Fruit fly (Drosophila melanogaster) whole organism, embryonic: Measurements from ENCODE around the gene CG8952.
A peak's percentile ranks its signal among the peaks of the same experiment; 100 is the strongest.

Experiments used
- Adf1 ChIP-seq: fragments of 200-800 bp; sonication (Bioruptor generic); IDR thresholded peaks from 2 replicates; pipeline ENCODE4 v1.3.6; 2022; ENCODE audit warnings: missing biosample characterization, missing genetic modification characterization
- Aef1 ChIP-seq: fragments of 200-800 bp; sonication (Bioruptor generic); IDR thresholded peaks from 3 replicates; pipeline ENCODE4 v1.3.6; 2022; ENCODE audit warnings: missing biosample characterization, missing genetic modification characterization
- Bdp1 ChIP-seq: fragments of 200-800 bp; sonication (Bioruptor generic); optimal IDR thresholded peaks from 3 replicates; lab custom pipeline; 2016; ENCODE audit warnings: missing biosample characterization, missing genetic modification characterization
- CG10209 ChIP-seq: fragments of 200-800 bp; sonication (Bioruptor generic); optimal IDR thresholded peaks from 3 replicates; lab custom pipeline; 2017; ENCODE audit warnings: missing biosample characterization, mild to moderate bottlenecking, missing genetic modification characterization, missing genetic modification reagents
- CG10979 ChIP-seq: fragments of 200-800 bp; sonication (Bioruptor generic); optimal IDR thresholded peaks from 2 replicates; lab custom pipeline; 2018; ENCODE audit warnings: missing biosample characterization, mild to moderate bottlenecking, missing genetic modification characterization, moderate library complexity
- CG12236 ChIP-seq: fragments of 200-800 bp; sonication (Bioruptor generic); optimal IDR thresholded peaks from 2 replicates; lab custom pipeline; 2016; ENCODE audit warnings: missing biosample characterization, missing genetic modification characterization
- CG13123 ChIP-seq: fragments of 200-800 bp; sonication (Bioruptor generic); optimal IDR thresholded peaks from 2 replicates; lab custom pipeline; 2016; ENCODE audit warnings: missing biosample characterization, missing genetic modification characterization
- CG15479 ChIP-seq: fragments of 200-800 bp; sonication (Bioruptor generic); optimal IDR thresholded peaks from 3 replicates; lab custom pipeline; 2019; ENCODE audit warnings: missing biosample characterization, mild to moderate bottlenecking, missing genetic modification characterization, moderate library complexity
- CG18011 ChIP-seq: fragments of 200-800 bp; sonication (Bioruptor generic); optimal IDR thresholded peaks from 2 replicates; lab custom pipeline; 2017; ENCODE audit warnings: missing biosample characterization, missing genetic modification characterization, mild to moderate bottlenecking, moderate library complexity, missing genotype
- CG2129 ChIP-seq: fragments of 200-800 bp; sonication (Bioruptor generic); IDR thresholded peaks from 2 replicates; pipeline ENCODE4 v1.3.6; 2022; ENCODE audit warnings: missing biosample characterization, missing genetic modification characterization; ENCODE audit not compliant: partially characterized antibody
- CG31365 ChIP-seq: fragments of 200-800 bp; sonication (Bioruptor generic); optimal IDR thresholded peaks from 2 replicates; lab custom pipeline; 2018; ENCODE audit warnings: missing biosample characterization, mild to moderate bottlenecking, missing genetic modification characterization
- CG32532 ChIP-seq: fragments of 200-800 bp; sonication (Bioruptor generic); IDR thresholded peaks from 2 replicates; pipeline ENCODE4 v1.3.6; 2022; ENCODE audit warnings: missing biosample characterization, missing genetic modification characterization
- CG3847 ChIP-seq: fragments of 200-800 bp; sonication (Bioruptor generic); IDR thresholded peaks from 2 replicates; pipeline ENCODE4 v1.3.6; 2022; ENCODE audit warnings: missing biosample characterization, missing genetic modification characterization
- CG7372 ChIP-seq: fragments of 200-800 bp; sonication (Bioruptor generic); IDR thresholded peaks from 2 replicates; pipeline ENCODE4 v1.3.6; 2022; ENCODE audit warnings: missing biosample characterization, missing genetic modification characterization
- CG7556 ChIP-seq: fragments of 200-800 bp; sonication (Bioruptor generic); optimal IDR thresholded peaks from 2 replicates; lab custom pipeline; 2017; ENCODE audit warnings: missing biosample characterization, mild to moderate bottlenecking, missing genetic modification characterization
- CkIIα-i1 ChIP-seq: fragments of 200-800 bp; sonication (Bioruptor generic); IDR thresholded peaks from 2 replicates; pipeline ENCODE4 v1.3.6; 2022; ENCODE audit warnings: missing biosample characterization, missing genetic modification characterization
- CoRest ChIP-seq: fragments of 200-800 bp; sonication (Bioruptor generic); optimal IDR thresholded peaks from 3 replicates; lab custom pipeline; 2018; ENCODE audit warnings: missing biosample characterization, mild to moderate bottlenecking, missing genetic modification characterization, moderate library complexity
- D ChIP-seq, 2 experiments: fragments of 200-800 bp in 1 of 2; fragments of >200 bp in 1 of 2; sonication (Bioruptor generic) in 1 of 2; optimal IDR thresholded peaks; 2 replicates in 1 of 2; 3 replicates in 1 of 2; lab custom pipeline; 2017; ENCODE audit warnings: mild to moderate bottlenecking in 1 of 2, missing biosample characterization in 1 of 2, missing genetic modification characterization in 1 of 2, missing genetic modification reagents in 1 of 2
- Dad ChIP-seq: fragments of 200-800 bp; sonication (Bioruptor generic); optimal IDR thresholded peaks from 3 replicates; lab custom pipeline; 2016; ENCODE audit warnings: missing biosample characterization, missing genetic modification characterization
- Dip3 ChIP-seq: fragments of 200-800 bp; sonication (Bioruptor generic); optimal IDR thresholded peaks from 3 replicates; lab custom pipeline; 2016; ENCODE audit warnings: missing biosample characterization, missing genetic modification characterization
- Drgx ChIP-seq: fragments of 200-800 bp; sonication (Bioruptor generic); IDR thresholded peaks from 2 replicates; pipeline ENCODE4 v1.3.6; 2022; ENCODE audit warnings: missing biosample characterization, missing genetic modification characterization
- HmgZ ChIP-seq: fragments of 200-800 bp; sonication (Bioruptor generic); optimal IDR thresholded peaks from 2 replicates; lab custom pipeline; 2018; ENCODE audit warnings: missing biosample characterization, mild to moderate bottlenecking, missing genetic modification characterization
- Hr39 ChIP-seq: fragments of >200 bp; optimal IDR thresholded peaks from 2 replicates; lab custom pipeline; 2017
- Myb ChIP-seq: fragments of 200-800 bp; sonication (Bioruptor generic); optimal IDR thresholded peaks from 2 replicates; lab custom pipeline; 2016; ENCODE audit warnings: missing biosample characterization, missing genetic modification characterization
- Oaz ChIP-seq: fragments of 200-800 bp; sonication (Bioruptor generic); IDR thresholded peaks from 2 replicates; pipeline ENCODE4 v1.3.6; 2022; ENCODE audit warnings: missing biosample characterization, missing genetic modification characterization
- Rfx ChIP-seq: fragments of 200-800 bp; sonication (Bioruptor generic); IDR thresholded peaks from 2 replicates; pipeline ENCODE4 v1.3.6; 2022; ENCODE audit warnings: missing biosample characterization, missing genetic modification characterization
- Rx ChIP-seq: fragments of 200-800 bp; sonication (Bioruptor generic); IDR thresholded peaks from 2 replicates; pipeline ENCODE4 v1.3.6; 2022; ENCODE audit warnings: missing biosample characterization, missing genetic modification characterization
- Six4 ChIP-seq: fragments of 200-800 bp; sonication (Bioruptor generic); optimal IDR thresholded peaks from 2 replicates; lab custom pipeline; 2016; ENCODE audit warnings: missing biosample characterization, missing genetic modification characterization
- Sox102F ChIP-seq: fragments of 200-800 bp; sonication (Bioruptor generic); optimal IDR thresholded peaks from 2 replicates; lab custom pipeline; 2018; ENCODE audit warnings: missing biosample characterization, mild to moderate bottlenecking, missing genetic modification characterization, moderate library complexity
- Xrp1 ChIP-seq: fragments of 200-800 bp; sonication (Bioruptor generic); IDR thresholded peaks from 2 replicates; pipeline ENCODE4 v1.3.6; 2022; ENCODE audit warnings: missing biosample characterization, missing genetic modification characterization
- ab ChIP-seq: fragments of 200-800 bp; sonication (Bioruptor generic); optimal IDR thresholded peaks from 2 replicates; lab custom pipeline; 2016; ENCODE audit warnings: missing biosample characterization, missing genetic modification characterization
- bsh ChIP-seq, 2 experiments: fragments of 200-800 bp; sonication (Bioruptor generic); optimal IDR thresholded peaks; 2 replicates each; lab custom pipeline; 2017 to 2018; ENCODE audit warnings: mild to moderate bottlenecking in 2 of 2, missing biosample characterization in 2 of 2, missing genetic modification characterization in 2 of 2, moderate library complexity in 1 of 2
- cas ChIP-seq: fragments of 200-800 bp; sonication (Bioruptor generic); IDR thresholded peaks from 2 replicates; pipeline ENCODE4 v1.3.6; 2022; ENCODE audit warnings: missing biosample characterization, missing genetic modification characterization
- da ChIP-seq: fragments of 200-800 bp; sonication (Bioruptor generic); optimal IDR thresholded peaks from 2 replicates; lab custom pipeline; 2016; ENCODE audit warnings: missing biosample characterization, missing genetic modification characterization
- dm ChIP-seq: fragments of 200-800 bp; sonication (Bioruptor generic); optimal IDR thresholded peaks from 3 replicates; lab custom pipeline; 2016; ENCODE audit warnings: missing biosample characterization, missing genetic modification characterization
- dysf ChIP-seq: fragments of 200-800 bp; sonication (Bioruptor generic); IDR thresholded peaks from 3 replicates; pipeline ENCODE4 v1.3.6; 2022; ENCODE audit warnings: missing biosample characterization, missing genetic modification characterization
- en ChIP-seq: fragments of 200-800 bp; sonication (Bioruptor generic); optimal IDR thresholded peaks from 2 replicates; lab custom pipeline; 2016; ENCODE audit warnings: missing biosample characterization, missing genetic modification characterization
- gem ChIP-seq: fragments of 200-800 bp; sonication (Bioruptor generic); optimal IDR thresholded peaks from 2 replicates; lab custom pipeline; 2019; ENCODE audit warnings: missing biosample characterization, mild to moderate bottlenecking, missing genetic modification characterization, moderate library complexity
- hb ChIP-seq: fragments of 200-800 bp; sonication (Bioruptor generic); IDR thresholded peaks from 3 replicates; pipeline ENCODE4 v1.3.6; 2022; ENCODE audit warnings: missing biosample characterization, missing genetic modification characterization; ENCODE audit not compliant: partially characterized antibody
- hbn ChIP-seq: fragments of 200-800 bp; sonication (Bioruptor generic); IDR thresholded peaks from 2 replicates; pipeline ENCODE4 v1.3.6; 2022; ENCODE audit warnings: missing biosample characterization, missing genetic modification characterization; ENCODE audit not compliant: partially characterized antibody
- hkb ChIP-seq, 2 experiments: fragments of 200-800 bp in 1 of 2; fragments of >200 bp in 1 of 2; sonication (Bioruptor generic) in 1 of 2; IDR thresholded peaks in 1 of 2; optimal IDR thresholded peaks in 1 of 2; 2 replicates each; pipeline versions ENCODE4 v1.3.6 to Lab custom; 2017 to 2022; ENCODE audit warnings: missing biosample characterization in 1 of 2, missing genetic modification characterization in 1 of 2
- klu ChIP-seq: fragments of 200-800 bp; sonication (Bioruptor generic); IDR thresholded peaks from 2 replicates; pipeline ENCODE4 v1.3.6; 2022; ENCODE audit warnings: missing biosample characterization, missing genetic modification characterization
- onecut ChIP-seq: fragments of 200-800 bp; sonication (Bioruptor generic); IDR thresholded peaks from 2 replicates; pipeline ENCODE4 v1.3.6; 2022; ENCODE audit warnings: missing biosample characterization, missing genetic modification characterization
- pho ChIP-seq: fragments of 200-800 bp; sonication (Bioruptor generic); optimal IDR thresholded peaks from 2 replicates; lab custom pipeline; 2016; ENCODE audit warnings: missing biosample characterization, missing genetic modification characterization
- psq ChIP-seq: fragments of 200-800 bp; sonication (Bioruptor generic); optimal IDR thresholded peaks from 2 replicates; lab custom pipeline; 2017; ENCODE audit warnings: missing biosample characterization, missing genetic modification characterization
- repo ChIP-seq: fragments of 200-800 bp; sonication (Bioruptor generic); optimal IDR thresholded peaks from 2 replicates; lab custom pipeline; 2016; ENCODE audit warnings: missing biosample characterization, missing genetic modification characterization
- slp2 ChIP-seq: fragments of 200-800 bp; sonication (Bioruptor generic); optimal IDR thresholded peaks from 2 replicates; lab custom pipeline; 2016; ENCODE audit warnings: missing biosample characterization, missing genetic modification characterization
- tap ChIP-seq: fragments of 200-800 bp; optimal IDR thresholded peaks from 3 replicates; lab custom pipeline; 2019; ENCODE audit warnings: missing biosample characterization, mild to moderate bottlenecking, missing genetic modification characterization, moderate library complexity
- vvl ChIP-seq: fragments of 200-800 bp; sonication (Bioruptor generic); IDR thresholded peaks from 2 replicates; pipeline ENCODE4 v1.3.6; 2022; ENCODE audit warnings: missing biosample characterization, missing genetic modification characterization
- wor ChIP-seq: fragments of 200-800 bp; sonication (Bioruptor generic); IDR thresholded peaks from 2 replicates; pipeline ENCODE4 v1.3.6; 2022; ENCODE audit warnings: missing biosample characterization, missing genetic modification characterization
- yki ChIP-seq: fragments of >200 bp; optimal IDR thresholded peaks from 3 replicates; lab custom pipeline; 2018

CG8952 gene

dm6 chrX:15740288-15740726 is 25.9 kb downstream of the CG8952 start (continued):
- TF ChIP-seq CkIIα-i1 (no peak), bsh (GFP tag; optimal IDR thresholded peaks at IDR 0.05; lab: Kevin White, UChicago) (peak; percentile 5 to 66), CG15479 (GFP tag; lab: Kevin White, UChicago) (no peak), Bdp1 (no peak), CG7372 (peak; percentile 57; the same call in 1 of the 2 replicates), Aef1 (GFP tag; lab: Robert Waterston, UW) (peak; percentile 73), slp2 (GFP tag; lab: Kevin White, UChicago) (no peak), hbn (no peak), dm (GFP tag; lab: Kevin White, UChicago) (no peak), Six4 (peak; percentile 31), Oaz (GFP tag; lab: Robert Waterston, UW) (peak; percentile 58), CG32532 (GFP tag; lab: Robert Waterston, UW) (peak; percentile 89), gem (peak; percentile 81), Hr39 (lab: Kevin White, UChicago) (no peak), Xrp1 (GFP tag; lab: Robert Waterston, UW) (peak; percentile 68), wor (GFP tag; lab: Robert Waterston, UW) (no peak), Dad (GFP tag; lab: Kevin White, UChicago) (peak; percentile 31), Adf1 (GFP tag; lab: Robert Waterston, UW) (peak; percentile 52; the same call in 1 of the 2 replicates), da (GFP tag; lab: Kevin White, UChicago) (no peak), Rx (GFP tag; lab: Robert Waterston, UW) (peak; percentile 50; the same call in 1 of the 2 replicates), ab (peak; percentile 4), CG2129 (GFP tag; lab: Robert Waterston, UW) (no peak), Myb (GFP tag; lab: Kevin White, UChicago) (peak; percentile 16), CG31365 (tag; lab: Kevin White, UChicago) (peak; percentile 52), hb (GFP tag; lab: Robert Waterston, UW) (no peak), CG7556 (GFP tag; lab: Kevin White, UChicago) (peak; percentile 66), D (optimal IDR thresholded peaks at IDR 0.05; lab: Kevin White, UChicago) (no peak), D (GFP tag; optimal IDR thresholded peaks at IDR 0.05; lab: Kevin White, UChicago) (no peak), CG18011 (peak; percentile 48), Drgx (GFP tag; lab: Robert Waterston, UW) (peak; percentile 46), Sox102F (GFP tag; lab: Kevin White, UChicago) (no peak), klu (GFP tag; lab: Robert Waterston, UW) (peak; percentile 33; the same call in 1 of the 2 replicates), psq (GFP tag; lab: Kevin White, UChicago) (no peak), CG3847 (GFP tag; lab: Robert Waterston, UW) (peak; percentile 78), dysf (GFP tag; lab: Robert Waterston, UW) (peak; percentile 83), CG10209 (GFP tag; lab: Kevin White, UChicago) (peak; percentile 70), cas (GFP tag; lab: Robert Waterston, UW) (peak; percentile 73), CG13123 (peak; percentile 9), repo (GFP tag; lab: Kevin White, UChicago) (no peak), onecut (GFP tag; lab: Robert Waterston, UW) (peak; percentile 55; the same call in 1 of the 2 replicates), Dip3 (GFP tag; lab: Kevin White, UChicago) (peak; percentile 57), CoRest (tag; lab: Kevin White, UChicago) (peak; percentile 71), vvl (GFP tag; lab: Robert Waterston, UW) (peak; percentile 84), CG12236 (GFP tag; lab: Kevin White, UChicago) (no peak), tap (tag; lab: Kevin White, UChicago) (no peak), CG10979 (tag; lab: Kevin White, UChicago) (peak; percentile 50), yki (lab: Kevin White, UChicago) (no peak), HmgZ (tag; lab: Kevin White, UChicago) (peak; percentile 88), en (GFP tag; lab: Kevin White, UChicago) (no peak), Rfx (GFP tag; lab: Robert Waterston, UW) (peak; percentile 92), pho (peak; percentile 69), hkb (optimal IDR thresholded peaks at IDR 0.05; lab: Kevin White, UChicago) (no peak), hkb (GFP tag; IDR thresholded peaks at IDR 0.05; lab: Robert Waterston, UW) (peak; percentile 82)
